Fruit fly (Drosophila melanogaster) whole organism, embryonic: Measurements from ENCODE around the gene mRpL19.

Experiments used
- ATbp ChIP-seq: fragments of 200-800 bp; sonication (Bioruptor generic); optimal IDR thresholded peaks from 2 replicates; lab custom pipeline; 2017; ENCODE audit warnings: missing biosample characterization, mild to moderate bottlenecking, missing genetic modification characterization, missing genetic modification reagents
- Bgb ChIP-seq: fragments of 200-800 bp; sonication (Bioruptor generic); IDR thresholded peaks from 2 replicates; pipeline ENCODE4 v1.3.6; 2022; ENCODE audit warnings: missing biosample characterization, missing genetic modification characterization; ENCODE audit not compliant: partially characterized antibody
- CG10321 ChIP-seq: fragments of 200-800 bp; sonication (Bioruptor generic); IDR thresholded peaks from 2 replicates; pipeline ENCODE4 v1.3.6; 2022; ENCODE audit warnings: missing biosample characterization, missing genetic modification characterization
- CG11085 ChIP-seq: fragments of 200-800 bp; sonication (Bioruptor generic); IDR thresholded peaks from 2 replicates; pipeline ENCODE4 v1.3.6; 2022; ENCODE audit warnings: missing biosample characterization, missing genetic modification characterization
- CG11398 ChIP-seq: fragments of 200-800 bp; sonication (Bioruptor generic); optimal IDR thresholded peaks from 2 replicates; lab custom pipeline; 2016; ENCODE audit warnings: missing biosample characterization, missing genetic modification characterization
- CG12071 ChIP-seq: fragments of 200-800 bp; sonication (Bioruptor generic); optimal IDR thresholded peaks from 3 replicates; lab custom pipeline; 2018; ENCODE audit warnings: missing biosample characterization, mild to moderate bottlenecking, missing genetic modification characterization
- CG14014 ChIP-seq: fragments of 200-800 bp; sonication (Bioruptor generic); IDR thresholded peaks from 2 replicates; pipeline ENCODE4 v1.3.6; 2022; ENCODE audit warnings: missing biosample characterization, missing genetic modification characterization
- CG14965 ChIP-seq: fragments of 200-800 bp; sonication (Bioruptor generic); optimal IDR thresholded peaks from 2 replicates; lab custom pipeline; 2016; ENCODE audit warnings: missing biosample characterization, missing genetic modification characterization, borderline replicate concordance
- CG16779 ChIP-seq: fragments of 200-800 bp; sonication (Bioruptor generic); IDR thresholded peaks from 2 replicates; pipeline ENCODE4 v1.3.6; 2022; ENCODE audit warnings: missing biosample characterization, missing genetic modification characterization
- CG17385 ChIP-seq: fragments of 200-800 bp; sonication (Bioruptor generic); optimal IDR thresholded peaks from 3 replicates; lab custom pipeline; 2018; ENCODE audit warnings: missing biosample characterization, mild to moderate bottlenecking, missing genetic modification characterization
- CG1832 ChIP-seq: fragments of 200-800 bp; sonication (Bioruptor generic); optimal IDR thresholded peaks from 2 replicates; lab custom pipeline; 2017; ENCODE audit warnings: missing biosample characterization, mild to moderate bottlenecking, missing genetic modification characterization, inconsistent platforms
- CG2712 ChIP-seq: fragments of 200-800 bp; optimal IDR thresholded peaks from 3 replicates; lab custom pipeline; 2019; ENCODE audit warnings: missing biosample characterization, mild to moderate bottlenecking, missing genetic modification characterization, moderate library complexity
- CG31365 ChIP-seq: fragments of 200-800 bp; sonication (Bioruptor generic); optimal IDR thresholded peaks from 2 replicates; lab custom pipeline; 2018; ENCODE audit warnings: missing biosample characterization, mild to moderate bottlenecking, missing genetic modification characterization
- CG34422 ChIP-seq: fragments of 200-800 bp; sonication (Bioruptor generic); IDR thresholded peaks from 3 replicates; pipeline ENCODE4 v1.3.6; 2022; ENCODE audit warnings: missing biosample characterization, missing genetic modification characterization
- CG5245 ChIP-seq: fragments of 200-800 bp; sonication (Bioruptor generic); optimal IDR thresholded peaks from 3 replicates; lab custom pipeline; 2016; ENCODE audit warnings: missing biosample characterization, missing genetic modification characterization
- CG5953 ChIP-seq: fragments of 200-800 bp; sonication (Bioruptor generic); IDR thresholded peaks from 2 replicates; pipeline ENCODE4 v1.3.6; 2022; ENCODE audit warnings: missing biosample characterization, missing genetic modification characterization
- CG7987 ChIP-seq: fragments of 200-800 bp; sonication (Bioruptor generic); optimal IDR thresholded peaks from 2 replicates; lab custom pipeline; 2018; ENCODE audit warnings: missing biosample characterization, mild to moderate bottlenecking, missing genetic modification characterization, moderate library complexity
- Dfd ChIP-seq, 2 experiments: fragments of >200 bp; optimal IDR thresholded peaks; 2 replicates each; lab custom pipeline; 2017; ENCODE audit warnings: missing biosample characterization in 2 of 2, missing genetic modification characterization in 2 of 2
- Dll ChIP-seq: fragments of 200-800 bp; sonication (Bioruptor generic); IDR thresholded peaks from 4 replicates; pipeline ENCODE4 v1.3.6; 2022; ENCODE audit warnings: missing biosample characterization, missing genetic modification characterization; ENCODE audit not compliant: partially characterized antibody
- Hr39 ChIP-seq: fragments of >200 bp; optimal IDR thresholded peaks from 2 replicates; lab custom pipeline; 2017
- Lpt ChIP-seq: fragments of >200 bp; optimal IDR thresholded peaks from 2 replicates; lab custom pipeline; 2018; ENCODE audit warnings: missing biosample characterization, missing genetic modification characterization
- Mes4 ChIP-seq: fragments of 200-800 bp; sonication (Bioruptor generic); optimal IDR thresholded peaks from 2 replicates; lab custom pipeline; 2016; ENCODE audit warnings: missing biosample characterization, missing genetic modification characterization
- NC2β ChIP-seq: fragments of 200-800 bp; sonication (Bioruptor generic); optimal IDR thresholded peaks from 2 replicates; lab custom pipeline; 2016; ENCODE audit warnings: missing biosample characterization, missing genetic modification characterization
- Nf-YA ChIP-seq: fragments of 200-800 bp; sonication (Bioruptor generic); IDR thresholded peaks from 2 replicates; pipeline ENCODE4 v1.3.6; 2022; ENCODE audit warnings: missing biosample characterization, missing genetic modification characterization
- Nf-YC ChIP-seq: fragments of 200-800 bp; optimal IDR thresholded peaks from 3 replicates; lab custom pipeline; 2019; ENCODE audit warnings: missing biosample characterization, mild to moderate bottlenecking, missing genetic modification characterization, moderate library complexity
- Oli ChIP-seq: fragments of 200-800 bp; sonication (Bioruptor generic); optimal IDR thresholded peaks from 2 replicates; lab custom pipeline; 2018; ENCODE audit warnings: missing biosample characterization, mild to moderate bottlenecking, missing genetic modification characterization, moderate library complexity
- Spps ChIP-seq: fragments of 200-800 bp; sonication (Bioruptor generic); optimal IDR thresholded peaks from 2 replicates; lab custom pipeline; 2018; ENCODE audit warnings: missing biosample characterization, mild to moderate bottlenecking, missing genetic modification characterization
- Stat92E ChIP-seq, 3 experiments: fragments of >200 bp in 2 of 3; fragments of 200-800 bp in 1 of 3; sonication (Bioruptor generic) in 1 of 3; optimal IDR thresholded peaks; 2 replicates each; lab custom pipeline; 2017 to 2019; ENCODE audit warnings: missing biosample characterization in 3 of 3, missing genetic modification characterization in 3 of 3, mild to moderate bottlenecking in 1 of 3, moderate library complexity in 1 of 3
- Usf ChIP-seq: fragments of 200-800 bp; sonication (Bioruptor generic); optimal IDR thresholded peaks from 2 replicates; lab custom pipeline; 2017; ENCODE audit warnings: missing genotype, missing biosample characterization, missing genetic modification characterization
- Xbp1 ChIP-seq: fragments of 200-800 bp; sonication (Bioruptor generic); optimal IDR thresholded peaks from 3 replicates; lab custom pipeline; 2016; ENCODE audit warnings: missing biosample characterization, mild to moderate bottlenecking, missing genetic modification characterization
- ash1 ChIP-seq: fragments of 200-800 bp; sonication (Bioruptor generic); optimal IDR thresholded peaks from 2 replicates; lab custom pipeline; 2018; ENCODE audit warnings: missing biosample characterization, mild to moderate bottlenecking, missing genetic modification characterization
- bowl ChIP-seq: fragments of 200-800 bp; sonication (Bioruptor generic); IDR thresholded peaks from 2 replicates; pipeline ENCODE4 v1.3.6; 2022; ENCODE audit warnings: missing biosample characterization, missing genetic modification characterization
- crp ChIP-seq, 2 experiments: fragments of 200-800 bp; sonication (Bioruptor generic); optimal IDR thresholded peaks; 2 replicates in 1 of 2; 3 replicates in 1 of 2; lab custom pipeline; 2017; ENCODE audit warnings: missing biosample characterization in 2 of 2, missing genetic modification characterization in 2 of 2, mild to moderate bottlenecking in 1 of 2, moderate library complexity in 1 of 2
- dmrt99B ChIP-seq: fragments of 200-800 bp; sonication (Bioruptor generic); optimal IDR thresholded peaks from 2 replicates; lab custom pipeline; 2018; ENCODE audit warnings: missing biosample characterization, mild to moderate bottlenecking, missing genetic modification characterization, moderate library complexity
- en ChIP-seq: fragments of 200-800 bp; sonication (Bioruptor generic); optimal IDR thresholded peaks from 2 replicates; lab custom pipeline; 2016; ENCODE audit warnings: missing biosample characterization, missing genetic modification characterization
- fd64A ChIP-seq: fragments of 200-800 bp; sonication (Bioruptor generic); optimal IDR thresholded peaks from 3 replicates; lab custom pipeline; 2018; ENCODE audit warnings: missing biosample characterization, mild to moderate bottlenecking, missing genetic modification characterization
- fd96Cb ChIP-seq: fragments of 200-800 bp; sonication (Bioruptor generic); optimal IDR thresholded peaks from 2 replicates; lab custom pipeline; 2018; ENCODE audit warnings: missing biosample characterization, mild to moderate bottlenecking, missing genetic modification characterization, moderate library complexity
- gcm2 ChIP-seq: fragments of 200-800 bp; sonication (Bioruptor generic); optimal IDR thresholded peaks from 2 replicates; lab custom pipeline; 2016; ENCODE audit warnings: missing biosample characterization, missing genetic modification characterization
- lbe ChIP-seq: fragments of 200-800 bp; sonication (Bioruptor generic); optimal IDR thresholded peaks from 2 replicates; lab custom pipeline; 2016; ENCODE audit warnings: missing biosample characterization, mild to moderate bottlenecking, missing genetic modification characterization
- peb ChIP-seq: fragments of 200-800 bp; sonication (Bioruptor generic); IDR thresholded peaks from 2 replicates; pipeline ENCODE4 v1.3.6; 2022; ENCODE audit warnings: missing biosample characterization, missing genetic modification characterization
- sd ChIP-seq: fragments of 200-800 bp; sonication (Bioruptor generic); optimal IDR thresholded peaks from 3 replicates; lab custom pipeline; 2018; ENCODE audit warnings: missing biosample characterization, mild to moderate bottlenecking, missing genetic modification characterization, moderate library complexity
- seq ChIP-seq: fragments of 200-800 bp; sonication (Bioruptor generic); IDR thresholded peaks from 2 replicates; pipeline ENCODE4 v1.3.6; 2022; ENCODE audit warnings: missing biosample characterization, missing genetic modification characterization
- slp2 ChIP-seq: fragments of 200-800 bp; sonication (Bioruptor generic); optimal IDR thresholded peaks from 2 replicates; lab custom pipeline; 2016; ENCODE audit warnings: missing biosample characterization, missing genetic modification characterization
- sqz ChIP-seq: fragments of 200-800 bp; sonication (Bioruptor generic); optimal IDR thresholded peaks from 3 replicates; lab custom pipeline; 2018; ENCODE audit warnings: missing biosample characterization, mild to moderate bottlenecking, missing genetic modification characterization
- stc ChIP-seq: fragments of 200-800 bp; sonication (Bioruptor generic); IDR thresholded peaks from 2 replicates; pipeline ENCODE4 v1.3.6; 2022; ENCODE audit warnings: missing biosample characterization, missing genetic modification characterization
- sug ChIP-seq: fragments of 200-800 bp; optimal IDR thresholded peaks from 2 replicates; lab custom pipeline; 2019; ENCODE audit warnings: missing biosample characterization, mild to moderate bottlenecking, missing genetic modification characterization, moderate library complexity
- tio ChIP-seq: fragments of 200-800 bp; sonication (Bioruptor generic); optimal IDR thresholded peaks from 2 replicates; lab custom pipeline; 2017; ENCODE audit warnings: missing biosample characterization, missing genetic modification characterization, inconsistent platforms
- trh ChIP-seq: fragments of 200-800 bp; sonication (Bioruptor generic); optimal IDR thresholded peaks from 2 replicates; lab custom pipeline; 2016; ENCODE audit warnings: missing biosample characterization, missing genetic modification characterization
- wdn ChIP-seq: fragments of 200-800 bp; sonication (Bioruptor generic); IDR thresholded peaks from 2 replicates; pipeline ENCODE4 v1.3.6; 2022; ENCODE audit warnings: missing biosample characterization, missing genetic modification characterization
- yki ChIP-seq: fragments of >200 bp; optimal IDR thresholded peaks from 3 replicates; lab custom pipeline; 2018

mRpL19 gene

DNA sequence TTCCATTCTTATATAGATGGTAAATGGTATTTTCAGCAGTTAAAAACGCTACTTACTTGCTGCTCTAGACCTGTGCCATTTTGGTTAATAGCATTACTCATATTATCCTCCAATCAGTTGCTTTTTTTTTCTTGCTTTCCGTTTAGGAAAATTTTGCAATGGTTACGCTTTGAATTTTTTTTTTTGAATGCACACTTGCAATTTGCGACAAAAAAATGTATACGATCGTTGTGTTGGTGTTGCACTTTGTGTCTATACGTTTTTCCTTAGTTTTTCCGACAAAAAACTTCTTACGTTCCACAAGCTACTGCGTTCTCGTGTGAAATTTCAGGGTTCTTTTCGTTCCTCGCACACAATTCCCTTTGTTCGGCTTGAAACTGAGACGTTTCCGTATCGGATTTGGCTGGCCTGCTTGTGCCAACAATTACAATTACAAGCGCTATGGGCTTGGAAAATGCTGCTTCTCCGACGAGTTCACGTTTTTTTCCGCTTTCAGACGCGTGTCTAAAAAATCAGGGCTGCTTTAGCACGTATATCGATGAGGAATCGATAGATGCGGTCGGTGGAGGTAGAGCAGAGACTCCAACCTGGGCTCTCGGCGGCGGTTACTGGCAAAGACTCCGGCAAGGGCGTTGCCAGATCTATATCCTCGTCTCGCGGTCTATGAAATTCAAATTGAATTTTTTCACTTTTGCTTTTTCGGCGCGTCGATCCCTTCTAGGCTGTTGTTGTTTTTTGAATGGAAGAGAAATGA lies 13.8 kb upstream of the mRpL19 start (continued):
- TF ChIP-seq CG5245, result peak; percentile 43
- no peak for TF ChIP-seq fd96Cb (tag; lab: Kevin White, UChicago)
- TF ChIP-seq CG7987 (GFP tag; lab: Kevin White, UChicago), result peak; percentile 93
- TF ChIP-seq Nf-YA (GFP tag; lab: Robert Waterston, UW), result no peak
- TF ChIP-seq sug (tag; lab: Kevin White, UChicago), result peak; percentile 64
- no peak for TF ChIP-seq tio (GFP tag; lab: Kevin White, UChicago)
- peak in 1 of 3 experiments; percentile 59 for TF ChIP-seq Stat92E (GFP tag; optimal IDR thresholded peaks at IDR 0.05; lab: Kevin White, UChicago)
- peak; percentile 63 for TF ChIP-seq NC2β (GFP tag; lab: Kevin White, UChicago)
- no peak for TF ChIP-seq yki (lab: Kevin White, UChicago)
- peak; percentile 37 for TF ChIP-seq CG12071 (GFP tag; lab: Kevin White, UChicago)
- 0 out of 2 replicates have a peak, but pooled peaks have one; percentile 39 for TF ChIP-seq CG14014 (GFP tag; lab: Robert Waterston, UW)
- TF ChIP-seq ash1 (GFP tag; lab: Kevin White, UChicago), result no peak
- TF ChIP-seq bowl, result no peak
- no peak for TF ChIP-seq fd64A
- peak; percentile 26 for TF ChIP-seq Mes4
- TF ChIP-seq stc (GFP tag; lab: Robert Waterston, UW), result no peak; the same call in 1 of the 2 replicates
- no peak for TF ChIP-seq Lpt (GFP tag; lab: Kevin White, UChicago)
- TF ChIP-seq CG34422 (GFP tag; lab: Robert Waterston, UW), result peak; percentile 55; the same call in 1 of the 3 replicates
- no peak for TF ChIP-seq Spps (tag; lab: Kevin White, UChicago)
- TF ChIP-seq CG14965 (GFP tag; lab: Kevin White, UChicago), result no peak
- TF ChIP-seq wdn, result no peak
- TF ChIP-seq gcm2 (GFP tag; lab: Kevin White, UChicago), result no peak
- TF ChIP-seq CG1832 (GFP tag; lab: Kevin White, UChicago), result no peak
- no peak for TF ChIP-seq CG11085 (GFP tag; lab: Robert Waterston, UW)
- TF ChIP-seq CG16779 (GFP tag; lab: Robert Waterston, UW), result 0 out of 2 replicates have a peak, but pooled peaks have one; percentile 57
- no peak for TF ChIP-seq CG31365 (tag; lab: Kevin White, UChicago)
- TF ChIP-seq en (GFP tag; lab: Kevin White, UChicago), result no peak
- TF ChIP-seq Dll (GFP tag; lab: Robert Waterston, UW), result peak; percentile 81
- peak; percentile 61 for TF ChIP-seq Xbp1 (GFP tag; lab: Kevin White, UChicago)
- TF ChIP-seq Hr39 (lab: Kevin White, UChicago), result no peak
- peak; percentile 4 for TF ChIP-seq CG11398 (GFP tag; lab: Kevin White, UChicago)
- peak; percentile 42; the same call in 1 of the 2 replicates for TF ChIP-seq CG10321 (GFP tag; lab: Robert Waterston, UW)
- peak; percentile 25 for TF ChIP-seq sd (tag; lab: Kevin White, UChicago)
- peak; percentile 37 for TF ChIP-seq CG17385 (GFP tag; lab: Kevin White, UChicago)
- TF ChIP-seq slp2 (GFP tag; lab: Kevin White, UChicago), result peak; percentile 0
- TF ChIP-seq Nf-YC, result peak; percentile 54
- TF ChIP-seq crp (GFP tag; optimal IDR thresholded peaks at IDR 0.05; lab: Kevin White, UChicago), result peak in 1 of 2 experiments; percentile 74
- no peak for TF ChIP-seq peb (GFP tag; lab: Robert Waterston, UW)
- TF ChIP-seq CG2712 (tag; lab: Kevin White, UChicago), result peak; percentile 67
- no peak for TF ChIP-seq dmrt99B (tag; lab: Kevin White, UChicago)
- no peak for TF ChIP-seq trh (GFP tag; lab: Kevin White, UChicago)
- peak; percentile 97 for TF ChIP-seq Bgb (GFP tag; lab: Robert Waterston, UW)
- no peak for TF ChIP-seq CG5953 (GFP tag; lab: Robert Waterston, UW)
- no peak for TF ChIP-seq lbe (GFP tag; lab: Kevin White, UChicago)
- no peak for TF ChIP-seq Dfd (GFP tag; optimal IDR thresholded peaks at IDR 0.05; lab: Kevin White, UChicago)
- TF ChIP-seq seq, result no peak; the same call in 1 of the 2 replicates
- TF ChIP-seq ATbp (GFP tag; lab: Kevin White, UChicago), result no peak
- TF ChIP-seq Usf, result peak; percentile 19
- TF ChIP-seq Oli, result no peak
- peak; percentile 87 for TF ChIP-seq sqz (GFP tag; lab: Kevin White, UChicago)
